Worm (Caenorhabditis elegans): ENCODE measurements around the gene H12C20.7.

Gene H12C20.7

DNA sequence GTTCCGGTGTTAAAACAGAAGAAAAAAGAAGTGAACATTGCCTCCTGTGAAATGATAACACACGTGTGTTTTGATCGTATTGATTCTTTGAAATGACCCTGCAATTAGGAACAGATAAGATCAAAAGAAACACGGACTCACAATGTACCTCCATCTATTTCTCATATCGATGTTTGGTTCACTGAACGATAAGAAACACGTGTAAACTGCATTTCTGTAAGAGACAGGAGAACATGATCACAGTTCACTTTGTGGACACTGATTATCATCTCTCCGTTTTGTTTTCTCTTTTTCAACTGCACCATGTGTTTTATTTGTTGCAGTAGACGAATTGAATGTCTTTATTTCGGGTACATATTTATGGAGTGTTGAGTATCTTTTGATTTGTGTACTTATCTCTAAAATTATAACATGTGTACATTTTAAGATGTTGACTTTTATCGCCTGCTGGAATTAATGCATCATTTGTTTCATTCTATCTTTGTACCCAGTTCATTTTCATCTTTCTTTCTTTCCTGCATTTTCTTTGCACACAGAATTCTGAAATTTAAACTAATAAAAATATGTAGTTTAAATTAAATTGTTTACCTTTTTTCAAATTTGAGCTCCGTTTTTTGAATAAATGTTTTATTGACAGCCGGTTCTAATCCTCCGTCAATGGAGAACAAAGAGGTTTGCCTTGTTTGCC, at the start of gene H12C20.7, which contains the start of gene nhr-68:
Gene H12C20.7 (minus strand): TSS at position 188 of the 688 bp plus-strand sequence.
Gene nhr-68 (plus strand): TSS at position 638 of the 688 bp plus-strand sequence.
- TF ChIP-seq ceh-22 (tag; optimal IDR thresholded peaks at IDR 0.05) (no peak), dve-1 (tag; optimal IDR thresholded peaks at IDR 0.05) (peak; percentile 64), pha-4 (tag; optimal IDR thresholded peaks at IDR 0.05) (no peak), elt-2 (tag; optimal IDR thresholded peaks at IDR 0.05) (peak; percentile 96), ttx-3 (tag; optimal IDR thresholded peaks at IDR 0.05) (no peak), npax-4 (tag; optimal IDR thresholded peaks at IDR 0.05) (no peak), dmd-4 (tag; optimal IDR thresholded peaks at IDR 0.05; ENCODE audit: borderline replicate concordance) (no peak)

DNA sequence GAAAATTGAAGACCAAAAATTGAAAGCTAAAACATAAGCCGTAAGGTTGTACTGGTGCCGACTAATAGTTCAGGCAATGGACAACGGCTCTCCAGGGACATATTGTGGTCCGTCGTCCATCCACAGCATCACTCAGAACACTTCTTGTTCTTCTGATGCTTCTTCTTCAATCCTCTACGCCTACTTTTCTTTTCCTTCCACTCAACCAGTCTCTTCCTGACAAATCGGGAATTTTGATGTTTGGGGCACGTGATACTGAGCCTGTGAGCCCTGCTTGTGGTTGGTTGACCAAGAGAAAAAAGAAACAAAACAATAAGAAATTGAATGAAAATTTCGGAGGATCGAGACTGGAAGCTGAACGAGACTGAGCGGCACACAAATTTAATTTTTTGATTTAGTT, 48.5 kb upstream of the H12C20.7 start:
- TF ChIP-seq lim-6 (tag; optimal IDR thresholded peaks at IDR 0.05) = no peak
- no peak for TF ChIP-seq ceh-45 (GFP tag; IDR thresholded peaks at IDR 0.05)
- TF ChIP-seq hlh-6 (tag; optimal IDR thresholded peaks at IDR 0.05) = no peak
- no peak for TF ChIP-seq npax-4 (tag; optimal IDR thresholded peaks at IDR 0.05)
- no peak for TF ChIP-seq dmd-4 (tag; optimal IDR thresholded peaks at IDR 0.05; ENCODE audit: borderline replicate concordance)
- TF ChIP-seq fkh-10 (GFP tag; optimal IDR thresholded peaks at IDR 0.05) = no peak
- TF ChIP-seq ceh-30 (tag; optimal IDR thresholded peaks at IDR 0.05) = no peak
- no peak for TF ChIP-seq T23F11.4 (GFP tag; optimal IDR thresholded peaks at IDR 0.05)

DNA sequence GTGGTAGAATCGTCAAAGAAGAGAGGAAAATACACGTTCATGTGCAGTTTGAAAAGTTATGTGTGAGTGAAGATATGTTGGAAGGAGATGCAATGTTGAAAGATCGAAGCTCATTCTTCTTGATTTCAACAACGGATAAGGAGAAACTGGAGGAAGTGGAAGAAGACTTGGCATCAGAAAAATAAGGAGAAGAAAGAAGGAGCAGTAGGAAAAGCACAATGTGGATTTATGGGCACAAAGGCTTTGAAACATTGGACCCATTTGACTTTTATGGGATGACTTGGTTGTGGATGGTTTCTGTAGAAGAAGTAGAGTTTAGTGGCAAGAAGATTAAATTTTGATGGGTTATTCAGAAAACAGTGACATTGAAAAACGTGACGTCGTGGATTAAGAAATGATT, 47.3 kb upstream of the H12C20.7 start:
- TF ChIP-seq ceh-31 (tag; optimal IDR thresholded peaks at IDR 0.05) (no peak), nhr-232 (tag; optimal IDR thresholded peaks at IDR 0.05) (no peak), ceh-18 (tag; optimal IDR thresholded peaks at IDR 0.05) (no peak), ceh-24 (tag; optimal IDR thresholded peaks at IDR 0.05) (no peak), pros-1 (tag; optimal IDR thresholded peaks at IDR 0.05) (no peak), Y22D7AL.16 (tag; optimal IDR thresholded peaks at IDR 0.05) (no peak), hlh-30 (tag; optimal IDR thresholded peaks at IDR 0.05; ENCODE audit: insufficient read depth) (no peak)

DNA sequence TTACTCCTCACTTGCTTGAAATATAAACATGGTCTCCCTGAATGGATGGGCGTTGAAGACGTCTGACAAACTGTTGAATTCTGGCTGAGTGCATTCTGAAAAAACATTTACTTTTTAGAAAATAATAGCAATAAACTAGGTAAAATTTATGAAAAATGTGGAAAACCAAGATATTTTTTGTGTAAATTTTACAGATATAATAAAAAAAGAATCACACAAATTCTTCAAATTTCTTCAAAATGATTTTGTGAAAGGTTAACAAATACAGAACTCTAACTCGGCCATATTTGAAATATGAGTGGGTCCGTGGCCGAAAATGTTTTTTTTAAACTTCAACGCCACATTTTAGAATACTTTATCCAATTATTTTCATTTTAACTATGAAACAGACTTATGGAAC, 45.4 kb upstream of the H12C20.7 start, which contains the start of gene glb-15:
Gene glb-15 (minus strand): TSS at position 101 of the 400 bp plus-strand sequence.
- TF ChIP-seq fkh-10 (GFP tag; optimal IDR thresholded peaks at IDR 0.05) (no peak), hlh-6 (tag; optimal IDR thresholded peaks at IDR 0.05) (no peak), pqm-1 (tag; optimal IDR thresholded peaks at IDR 0.05) (no peak), K02D7.2 (tag; optimal IDR thresholded peaks at IDR 0.05) (no peak), ceh-9 (tag; optimal IDR thresholded peaks at IDR 0.05) (no peak), tbx-7 (tag; optimal IDR thresholded peaks at IDR 0.05) (no peak), ceh-19 (GFP tag; optimal IDR thresholded peaks at IDR 0.05) (no peak), unc-3 (GFP tag; conservative IDR thresholded peaks at IDR 0.05) (no peak), unc-3 (tag; optimal IDR thresholded peaks at IDR 0.05) (no peak)

DNA sequence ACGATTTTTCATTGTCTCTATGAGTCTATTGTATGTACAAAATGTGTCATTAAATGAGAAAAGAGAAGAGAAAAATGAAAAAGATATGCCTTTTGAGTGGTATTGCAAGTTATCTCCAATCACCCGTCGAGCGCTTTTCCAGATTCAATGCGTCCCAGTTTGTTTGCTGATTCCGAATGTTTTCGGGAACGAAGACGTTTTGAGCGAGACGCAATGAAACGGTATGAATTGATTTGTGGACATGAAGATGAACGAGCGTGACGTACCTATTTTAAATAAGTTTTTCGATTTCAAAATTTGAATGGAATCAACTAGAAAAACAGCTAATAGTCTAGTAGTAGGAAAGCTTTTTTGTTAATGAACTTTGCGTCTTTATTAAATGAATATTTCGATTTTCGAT, 44.0 kb upstream of the H12C20.7 start:
- TF ChIP-seq eyg-1 (tag; optimal IDR thresholded peaks at IDR 0.05) (no peak), unc-55 (GFP tag; optimal IDR thresholded peaks at IDR 0.05) (no peak), sox-4 (tag; optimal IDR thresholded peaks at IDR 0.05) (no peak)

DNA sequence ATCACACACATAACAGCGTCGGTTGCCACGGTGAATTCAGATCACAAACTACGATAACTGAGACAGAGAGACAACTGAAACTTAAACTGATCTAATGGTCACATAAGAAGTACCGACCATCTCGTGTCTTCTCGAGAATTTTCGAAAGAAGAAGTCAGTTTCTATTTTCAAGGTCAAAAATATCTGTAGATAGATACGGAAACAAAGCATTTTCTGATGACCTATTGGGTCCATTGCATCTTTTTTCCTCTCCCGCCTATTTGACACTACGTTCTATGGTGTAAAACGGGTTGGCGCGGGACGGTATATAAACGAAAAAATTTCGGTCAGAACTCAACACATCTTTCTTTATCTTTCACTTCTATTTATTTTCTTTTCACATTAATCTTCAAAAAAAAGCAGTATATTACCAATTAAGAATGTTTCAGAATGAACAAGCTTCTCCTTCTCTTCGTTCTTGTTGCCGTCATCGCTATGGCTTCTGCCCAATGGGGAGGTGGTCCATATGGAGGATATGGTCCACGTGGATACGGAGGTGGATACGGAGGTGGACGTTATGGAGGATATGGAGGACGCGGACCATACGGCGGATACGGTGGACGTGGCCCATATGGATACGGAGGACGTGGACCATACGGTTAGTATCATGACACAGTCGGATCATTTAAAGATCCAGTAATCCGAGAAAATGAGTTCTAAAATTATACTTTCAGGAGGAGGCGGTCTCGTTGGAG, 43.3 kb upstream of the H12C20.7 start, which contains the start of gene nlp-24:
Gene nlp-24 (plus strand): TSS at position 429 of the 734 bp plus-strand sequence.
- no peak for TF ChIP-seq nhr-11 (tag; optimal IDR thresholded peaks at IDR 0.05)
- TF ChIP-seq tbx-7 (tag; optimal IDR thresholded peaks at IDR 0.05) = no peak
- TF ChIP-seq zip-5 (tag; optimal IDR thresholded peaks at IDR 0.05) = no peak
- no peak for TF ChIP-seq che-1 (tag; optimal IDR thresholded peaks at IDR 0.05)
- TF ChIP-seq hlh-30 (tag; optimal IDR thresholded peaks at IDR 0.05; ENCODE audit: insufficient read depth) = no peak
- TF ChIP-seq sox-2 (GFP tag; IDR thresholded peaks at IDR 0.05) = no peak
- TF ChIP-seq ceh-48 (tag; optimal IDR thresholded peaks at IDR 0.05) = no peak
- no peak for TF ChIP-seq hlh-6 (tag; optimal IDR thresholded peaks at IDR 0.05)
- TF ChIP-seq unc-86 (tag; optimal IDR thresholded peaks at IDR 0.05) = no peak
- TF ChIP-seq C08G9.2 (tag; optimal IDR thresholded peaks at IDR 0.05) = no peak
- TF ChIP-seq ceh-22 (tag; optimal IDR thresholded peaks at IDR 0.05) = no peak
- no peak for TF ChIP-seq ceh-9 (tag; optimal IDR thresholded peaks at IDR 0.05)
- TF ChIP-seq pat-9 (tag; optimal IDR thresholded peaks at IDR 0.05) = no peak
- no peak for TF ChIP-seq hlh-13 (GFP tag; optimal IDR thresholded peaks at IDR 0.05)
- no peak for TF ChIP-seq ama-1 (optimal IDR thresholded peaks at IDR 0.05)
- no peak for TF ChIP-seq unc-42 (tag; optimal IDR thresholded peaks at IDR 0.05)
- TF ChIP-seq pax-1 (tag; optimal IDR thresholded peaks at IDR 0.05) = no peak

All from whole organism, late embryonic.